Fruit fly (Drosophila melanogaster): ENCODE measurements around the gene Lgr1.

DNA sequence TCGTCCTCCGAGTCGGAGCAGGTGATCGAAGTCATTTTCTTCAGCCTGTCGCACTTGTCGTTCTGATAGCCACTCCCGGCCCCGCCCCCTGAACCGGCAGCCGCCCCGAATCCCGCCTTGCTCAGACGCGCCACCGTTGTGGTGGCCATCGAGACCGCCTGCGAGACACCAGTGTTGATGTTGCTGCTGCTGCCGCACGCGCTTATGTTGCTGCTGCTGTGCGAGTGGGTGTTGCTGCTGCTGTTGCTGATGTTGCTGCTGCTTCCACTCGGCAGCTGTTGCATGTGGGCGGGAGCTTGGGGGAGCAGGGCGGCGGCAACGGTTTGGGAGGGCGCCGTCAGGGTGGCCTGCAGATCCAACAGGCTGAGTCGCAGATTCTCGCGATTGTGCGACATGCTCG is 48.3 kb downstream of the Lgr1 start:
- TF ChIP-seq ovo (GFP tag; optimal IDR thresholded peaks at IDR 0.05), result no peak
- TF ChIP-seq kay (GFP tag; ENCODE audit: borderline replicate concordance), result no peak
- no peak for TF ChIP-seq cic (GFP tag; optimal IDR thresholded peaks at IDR 0.05)
- TF ChIP-seq CG5204 (GFP tag; optimal IDR thresholded peaks at IDR 0.05), result no peak
- no peak for TF ChIP-seq tj (GFP tag; optimal IDR thresholded peaks at IDR 0.05)

Data from whole organism, adult.